Worm (Caenorhabditis elegans) whole organism, young adult: ENCODE data around the gene ocr-4.
A peak's percentile ranks its signal among the peaks of the same experiment; 100 is the strongest.

Experiments used
- B0019.2 ChIP-seq: fragments of 200-800 bp; sonication (Bioruptor generic); conservative IDR thresholded peaks from 2 replicates; pipeline ENCODE4 v1.3.6; 2022; ENCODE audit warnings: missing genetic modification reagents, missing genetic modification characterization, missing compliant biosample characterization
- B0261.1 ChIP-seq: sonication (generic microtip); optimal IDR thresholded peaks from 2 replicates; lab custom pipeline; 2016; ENCODE audit warnings: mild to moderate bottlenecking, missing genetic modification characterization, moderate library complexity, missing compliant biosample characterization
- F49E8.2 ChIP-seq: sonication (generic microtip); optimal IDR thresholded peaks from 3 replicates; lab custom pipeline; 2017; ENCODE audit warnings: missing genetic modification characterization, mild to moderate bottlenecking, missing compliant biosample characterization, antibody characterized with exemption, moderate library complexity; ENCODE audit not compliant: insufficient read depth
- F52B5.7 ChIP-seq: sonication (generic microtip); optimal IDR thresholded peaks from 2 replicates; lab custom pipeline; 2016; ENCODE audit warnings: mild to moderate bottlenecking, missing genetic modification characterization, missing compliant biosample characterization
- F55B11.4 ChIP-seq: sonication (generic microtip); optimal IDR thresholded peaks from 2 replicates; lab custom pipeline; 2016; ENCODE audit warnings: missing compliant biosample characterization, missing genetic modification characterization, borderline replicate concordance; ENCODE audit not compliant: insufficient read depth
- K11D2.4 ChIP-seq: fragments of 200-800 bp; sonication (Bioruptor generic); IDR thresholded peaks from 2 replicates; pipeline ENCODE4 v1.3.6; 2022; ENCODE audit warnings: missing genetic modification reagents, missing genetic modification characterization, missing compliant biosample characterization
- akir-1 ChIP-seq: fragments of 200-800 bp; sonication (Bioruptor generic); optimal IDR thresholded peaks from 2 replicates; lab custom pipeline; 2018; ENCODE audit warnings: mild to moderate bottlenecking, missing genetic modification characterization, moderate library complexity, missing compliant biosample characterization
- aptf-3 ChIP-seq: fragments of 200-800 bp; sonication (Bioruptor generic); IDR thresholded peaks from 2 replicates; pipeline ENCODE4 v1.3.6; 2022; ENCODE audit warnings: missing genetic modification characterization, missing compliant biosample characterization
- athp-1 ChIP-seq: sonication (generic microtip); optimal IDR thresholded peaks from 2 replicates; lab custom pipeline; 2017; ENCODE audit warnings: mild to moderate bottlenecking, missing genetic modification characterization, missing compliant biosample characterization
- bed-1 ChIP-seq: fragments of 200-800 bp; sonication (Bioruptor generic); IDR thresholded peaks from 2 replicates; pipeline ENCODE4 v1.3.6; 2022; ENCODE audit warnings: missing genetic modification reagents, missing genetic modification characterization, missing compliant biosample characterization
- bed-2 ChIP-seq: fragments of 200-800 bp; sonication (Bioruptor generic); IDR thresholded peaks from 2 replicates; pipeline ENCODE4 v1.3.6; 2022; ENCODE audit warnings: missing genetic modification reagents, missing genetic modification characterization, missing compliant biosample characterization
- ccch-3 ChIP-seq: fragments of 200-800 bp; sonication (Bioruptor generic); optimal IDR thresholded peaks from 2 replicates; lab custom pipeline; 2018; ENCODE audit warnings: mild to moderate bottlenecking, missing genetic modification characterization, missing compliant biosample characterization
- ceh-58 ChIP-seq: fragments of 200-800 bp; sonication (Bioruptor generic); IDR thresholded peaks from 2 replicates; pipeline ENCODE4 v1.3.6; 2022; ENCODE audit warnings: missing genetic modification characterization, missing compliant biosample characterization
- chd-7 ChIP-seq: sonication (generic microtip); optimal IDR thresholded peaks from 2 replicates; lab custom pipeline; 2016; ENCODE audit warnings: mild to moderate bottlenecking, missing genetic modification characterization, moderate library complexity, missing compliant biosample characterization
- dox-1 ChIP-seq: fragments of 200-800 bp; sonication (Bioruptor generic); IDR thresholded peaks from 2 replicates; pipeline ENCODE4 v1.3.6; 2022; ENCODE audit warnings: missing genetic modification reagents, missing genetic modification characterization, missing compliant biosample characterization
- dpff-1 ChIP-seq: sonication (generic microtip); optimal IDR thresholded peaks from 2 replicates; lab custom pipeline; 2017; ENCODE audit warnings: mild to moderate bottlenecking, missing genetic modification characterization, missing compliant biosample characterization
- dpl-1 ChIP-seq: fragments of 150-350 bp; optimal IDR thresholded peaks from 2 replicates; lab custom pipeline; 2014; ENCODE audit warnings: missing biosample characterization, missing genetic modification reagents, missing genetic modification characterization
- egl-18 ChIP-seq: fragments of 200-800 bp; sonication (Bioruptor generic); IDR thresholded peaks from 2 replicates; pipeline ENCODE4 v1.3.6; 2022; ENCODE audit warnings: missing genetic modification reagents, missing genetic modification characterization, missing compliant biosample characterization
- egrh-3 ChIP-seq: fragments of 200-800 bp; sonication (Bioruptor generic); IDR thresholded peaks from 2 replicates; pipeline ENCODE4 v1.3.6; 2022; ENCODE audit warnings: missing genetic modification reagents, missing genetic modification characterization, missing compliant biosample characterization
- ekl-4 ChIP-seq: fragments of 200-800 bp; sonication (Bioruptor generic); IDR thresholded peaks from 2 replicates; pipeline ENCODE4 v1.3.6; 2022; ENCODE audit warnings: missing genetic modification reagents, missing genetic modification characterization, missing compliant biosample characterization
- lag-1 ChIP-seq: fragments of 200-800 bp; sonication (Bioruptor generic); IDR thresholded peaks from 2 replicates; pipeline ENCODE4 v1.3.6; 2022; ENCODE audit warnings: missing genetic modification reagents, missing genetic modification characterization, missing compliant biosample characterization
- let-607 ChIP-seq, 2 experiments: fragments of 200-800 bp in 1 of 2; sonication (Bioruptor generic) in 1 of 2; sonication (generic microtip) in 1 of 2; optimal IDR thresholded peaks; 2 replicates each; lab custom pipeline; 2016 to 2018; ENCODE audit warnings: mild to moderate bottlenecking in 2 of 2, missing compliant biosample characterization in 2 of 2, missing genetic modification characterization in 2 of 2, moderate library complexity in 2 of 2, missing genotype in 1 of 2
- lin-40 ChIP-seq: sonication (generic microtip); optimal IDR thresholded peaks from 2 replicates; lab custom pipeline; 2016; ENCODE audit warnings: missing genetic modification characterization, mild to moderate bottlenecking, missing compliant biosample characterization, missing genotype, missing genetic modification reagents
- lin-54 ChIP-seq: fragments of 200-800 bp; sonication (Bioruptor generic); optimal IDR thresholded peaks from 2 replicates; lab custom pipeline; 2018; ENCODE audit warnings: mild to moderate bottlenecking, missing genetic modification characterization, missing compliant biosample characterization
- lir-1 ChIP-seq: fragments of 200-800 bp; sonication (Bioruptor generic); conservative IDR thresholded peaks from 2 replicates; pipeline ENCODE4 v1.3.6; 2022; ENCODE audit warnings: missing genetic modification reagents, missing genetic modification characterization, missing compliant biosample characterization
- madf-6 ChIP-seq: fragments of 200-800 bp; sonication (Bioruptor generic); IDR thresholded peaks from 2 replicates; pipeline ENCODE4 v1.3.6; 2022; ENCODE audit warnings: missing genetic modification reagents, missing genetic modification characterization, missing compliant biosample characterization
- madf-8 ChIP-seq: fragments of 200-800 bp; sonication (Bioruptor generic); conservative IDR thresholded peaks from 2 replicates; pipeline ENCODE4 v1.3.6; 2022; ENCODE audit warnings: missing genetic modification reagents, missing genetic modification characterization, missing compliant biosample characterization
- mcd-1 ChIP-seq: fragments of 200-800 bp; sonication (Bioruptor generic); IDR thresholded peaks from 2 replicates; pipeline ENCODE4 v1.3.6; 2022; ENCODE audit warnings: missing genetic modification reagents, missing genetic modification characterization, missing compliant biosample characterization
- mes-4 ChIP-seq: sonication (generic microtip); optimal IDR thresholded peaks from 2 replicates; lab custom pipeline; 2016; ENCODE audit warnings: missing genotype, missing genetic modification characterization, missing compliant biosample characterization
- nfya-1 ChIP-seq: sonication (generic microtip); optimal IDR thresholded peaks from 2 replicates; lab custom pipeline; 2017; ENCODE audit warnings: antibody characterized with exemption, missing compliant biosample characterization, missing genetic modification characterization, borderline replicate concordance; ENCODE audit not compliant: insufficient read depth
- nfyb-1 ChIP-seq: fragments of 200-800 bp; sonication (Bioruptor generic); IDR thresholded peaks from 2 replicates; pipeline ENCODE4 v1.3.6; 2022; ENCODE audit warnings: missing genetic modification reagents, missing genetic modification characterization, missing compliant biosample characterization
- nhr-179 ChIP-seq: sonication (generic microtip); optimal IDR thresholded peaks from 2 replicates; lab custom pipeline; 2016; ENCODE audit warnings: mild to moderate bottlenecking, missing genetic modification characterization, missing compliant biosample characterization
- nhr-80 ChIP-seq: sonication (generic microtip); optimal IDR thresholded peaks from 2 replicates; lab custom pipeline; 2016; ENCODE audit warnings: missing genetic modification characterization, missing compliant biosample characterization
- pha-4 ChIP-seq: fragments of 150-350 bp; sonication (generic microtip); optimal IDR thresholded peaks from 2 replicates; lab custom pipeline; 2014; ENCODE audit warnings: missing biosample characterization, missing genetic modification reagents, missing genetic modification characterization
- repo-1 ChIP-seq: sonication (generic microtip); optimal IDR thresholded peaks from 2 replicates; lab custom pipeline; 2017; ENCODE audit warnings: mild to moderate bottlenecking, missing genetic modification characterization, missing compliant biosample characterization
- rpc-1 ChIP-seq, 2 experiments: fragments of 150-350 bp in 1 of 2; sonication (generic microtip) in 1 of 2; optimal IDR thresholded peaks; 2 replicates each; lab custom pipeline; 2014 to 2018; ENCODE audit warnings: missing biosample characterization in 1 of 2, missing genetic modification characterization in 1 of 2, missing genetic modification reagents in 1 of 2, missing genotype in 1 of 2
- sdz-38 ChIP-seq: sonication (generic microtip); optimal IDR thresholded peaks from 2 replicates; lab custom pipeline; 2016; ENCODE audit warnings: missing genotype, missing genetic modification characterization, missing compliant biosample characterization
- snpc-1.1 ChIP-seq: sonication (generic microtip); optimal IDR thresholded peaks from 2 replicates; lab custom pipeline; 2017; ENCODE audit warnings: missing genetic modification characterization, mild to moderate bottlenecking, missing compliant biosample characterization, antibody characterized with exemption, moderate library complexity, missing genotype, missing genetic modification reagents; ENCODE audit not compliant: insufficient read depth
- snpc-3.4 ChIP-seq: sonication (generic microtip); optimal IDR thresholded peaks from 2 replicates; lab custom pipeline; 2017; ENCODE audit warnings: missing genetic modification characterization, mild to moderate bottlenecking, missing compliant biosample characterization, antibody characterized with exemption, moderate library complexity, missing genotype, missing genetic modification reagents
- snpc-4 ChIP-seq, 5 experiments: fragments of 150-350 bp in 1 of 5; sonication (generic microtip) in 4 of 5; optimal IDR thresholded peaks; 2 replicates each; lab custom pipeline; 2014 to 2018; ENCODE audit warnings: missing genetic modification characterization in 5 of 5, missing biosample characterization in 3 of 5, antibody characterized with exemption in 2 of 5, mild to moderate bottlenecking in 2 of 5, missing compliant biosample characterization in 2 of 5, missing genotype in 2 of 5, moderate library complexity in 2 of 5, missing genetic modification reagents in 1 of 5
- tbp1 ChIP-seq: fragments of 200-800 bp; sonication (Bioruptor generic); optimal IDR thresholded peaks from 2 replicates; lab custom pipeline; 2018; ENCODE audit warnings: mild to moderate bottlenecking, missing genetic modification characterization, missing compliant biosample characterization
- tlf-1 ChIP-seq: fragments of 200-800 bp; sonication (Bioruptor generic); optimal IDR thresholded peaks from 2 replicates; lab custom pipeline; 2018; ENCODE audit warnings: mild to moderate bottlenecking, missing genetic modification characterization, missing compliant biosample characterization
- zfh-2 ChIP-seq: fragments of 200-800 bp; sonication (Bioruptor generic); conservative IDR thresholded peaks from 2 replicates; pipeline ENCODE4 v1.3.6; 2022; ENCODE audit warnings: missing genetic modification reagents, missing genetic modification characterization, missing compliant biosample characterization
- zim-3 ChIP-seq: sonication (generic microtip); optimal IDR thresholded peaks from 2 replicates; lab custom pipeline; 2017; ENCODE audit warnings: mild to moderate bottlenecking, missing genetic modification characterization, moderate library complexity, missing compliant biosample characterization
- ztf-22 ChIP-seq: fragments of 200-800 bp; sonication (Bioruptor generic); optimal IDR thresholded peaks from 2 replicates; lab custom pipeline; 2018; ENCODE audit warnings: mild to moderate bottlenecking, missing genetic modification characterization, moderate library complexity, missing compliant biosample characterization
- ztf-28 ChIP-seq: fragments of 200-800 bp; sonication (Bioruptor generic); IDR thresholded peaks from 2 replicates; pipeline ENCODE4 v1.3.6; 2022; ENCODE audit warnings: missing genetic modification reagents, missing genetic modification characterization, missing compliant biosample characterization
- ztf-3 ChIP-seq: fragments of 200-800 bp; sonication (Bioruptor generic); optimal IDR thresholded peaks from 2 replicates; lab custom pipeline; 2018; ENCODE audit warnings: mild to moderate bottlenecking, missing genetic modification characterization, missing compliant biosample characterization

Gene ocr-4

ce11 chrIV:7344020-7344419 is 11.4 kb upstream of the ocr-4 start (continued):
- TF ChIP-seq F52B5.7 (tag; lab: Kevin White, UChicago) (no peak), snpc-3.4 (tag; lab: Kevin White, UChicago) (peak; percentile 68), nfyb-1 (peak; percentile 57; the same call in 1 of the 2 replicates), lin-40 (tag; lab: Kevin White, UChicago) (no peak), ztf-28 (GFP tag; lab: Robert Waterston, UW) (peak; percentile 77; the same call in 1 of the 2 replicates), lir-1 (no peak), mcd-1 (GFP tag; lab: Robert Waterston, UW) (no peak), repo-1 (tag; lab: Kevin White, UChicago) (peak; percentile 11), tlf-1 (GFP tag; lab: Kevin White, UChicago) (no peak), tbp1 (GFP tag; lab: Kevin White, UChicago) (peak; percentile 95), lin-54 (peak; percentile 28), ekl-4 (GFP tag; lab: Robert Waterston, UW) (no peak), chd-7 (tag; lab: Kevin White, UChicago) (peak; percentile 27), nhr-80 (tag; lab: Kevin White, UChicago) (no peak), dpl-1 (GFP tag; lab: Kevin White, UChicago) (no peak), akir-1 (no peak), B0261.1 (peak; percentile 84), B0019.2 (GFP tag; lab: Robert Waterston, UW) (no peak), zim-3 (peak; percentile 24), snpc-4 (GFP tag; optimal IDR thresholded peaks at IDR 0.05; lab: Kevin White, UChicago) (peak; percentile 52), snpc-4 (tag; optimal IDR thresholded peaks at IDR 0.05; lab: Kevin White, UChicago) (peak in 1 of 4 experiments; percentile 70), aptf-3 (GFP tag; lab: Robert Waterston, UW) (no peak), madf-6 (GFP tag; lab: Robert Waterston, UW) (peak; percentile 51), snpc-1.1 (tag; lab: Kevin White, UChicago) (no peak), egl-18 (GFP tag; lab: Robert Waterston, UW) (no peak), let-607 (tag; optimal IDR thresholded peaks at IDR 0.05; lab: Kevin White, UChicago) (no peak), dox-1 (peak; percentile 68), mes-4 (tag; lab: Kevin White, UChicago) (no peak), bed-1 (no peak), lag-1 (GFP tag; lab: Robert Waterston, UW) (no peak), F55B11.4 (tag; lab: Kevin White, UChicago) (no peak), bed-2 (no peak), nfya-1 (tag; lab: Kevin White, UChicago) (no peak), athp-1 (peak; percentile 19), zfh-2 (GFP tag; lab: Robert Waterston, UW) (no peak), ccch-3 (no peak), ztf-3 (GFP tag; lab: Kevin White, UChicago) (no peak), ceh-58 (no peak), madf-8 (GFP tag; lab: Robert Waterston, UW) (no peak), F49E8.2 (no peak), rpc-1 (optimal IDR thresholded peaks at IDR 0.05; lab: Kevin White, UChicago) (peak; percentile 81), rpc-1 (tag; optimal IDR thresholded peaks at IDR 0.05; lab: Kevin White, UChicago) (peak; percentile 86), K11D2.4 (no peak), dpff-1 (tag; lab: Kevin White, UChicago) (no peak), egrh-3 (GFP tag; lab: Robert Waterston, UW) (peak; percentile 20; the same call in 1 of the 2 replicates), nhr-179 (no peak), pha-4 (tag; lab: Kevin White, UChicago) (no peak), sdz-38 (tag; lab: Kevin White, UChicago) (no peak), ztf-22 (GFP tag; lab: Kevin White, UChicago) (no peak)
